Fruit fly (Drosophila melanogaster) Kc167 (cell line): Measurements from ENCODE around the gene Tsen34.

Source experiments
- Myc ChIP-seq: fragments of >200 bp; optimal IDR thresholded peaks from 2 replicates; lab custom pipeline; 2017; ENCODE audit warnings: missing external identifiers
- Sin3A ChIP-seq: fragments of >200 bp; optimal IDR thresholded peaks from 2 replicates; lab custom pipeline; 2018; ENCODE audit warnings: missing external identifiers
- h ChIP-seq: fragments of >200 bp; optimal IDR thresholded peaks from 3 replicates; lab custom pipeline; 2018; ENCODE audit warnings: missing external identifiers
- insv ChIP-seq: fragments of >200 bp; optimal IDR thresholded peaks from 3 replicates; lab custom pipeline; 2018; ENCODE audit warnings: missing external identifiers
- psq ChIP-seq: fragments of >200 bp; optimal IDR thresholded peaks from 2 replicates; lab custom pipeline; 2017; ENCODE audit warnings: missing external identifiers
- ttk ChIP-seq: sonication (Bioruptor generic); optimal IDR thresholded peaks from 2 replicates; lab custom pipeline; 2017; ENCODE audit warnings: missing external identifiers

Tsen34 gene

DNA sequence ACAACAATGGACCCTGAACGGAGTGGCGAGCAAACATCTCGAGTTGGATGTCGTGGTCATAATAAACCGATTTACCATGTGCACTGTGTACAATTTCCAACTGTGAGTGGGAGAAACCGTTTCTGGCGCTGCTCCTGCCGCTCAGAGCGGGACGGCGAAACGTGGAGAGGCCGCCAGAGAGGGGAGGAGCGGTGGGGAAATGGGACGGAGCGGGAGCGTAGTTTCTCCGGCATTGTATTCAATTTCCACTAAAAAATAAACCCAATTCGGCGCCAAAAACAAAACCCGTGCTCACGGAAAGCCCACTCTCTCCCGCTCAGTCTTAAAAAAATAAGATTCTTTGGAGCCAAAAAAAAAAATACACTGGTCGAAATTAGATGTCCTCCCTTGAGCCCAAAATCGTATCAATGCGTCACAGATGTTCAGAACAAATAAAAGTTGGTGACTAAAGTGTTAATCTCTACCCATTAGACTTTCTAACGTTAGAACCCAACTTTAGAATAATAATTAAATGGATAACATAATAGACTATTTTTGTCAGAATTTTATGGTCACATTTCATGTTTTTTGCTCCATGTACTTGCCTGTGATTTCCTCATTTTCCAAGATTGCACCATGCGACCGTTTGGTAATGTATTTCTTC is 1.5 kb downstream of the Tsen34 start:
- TF ChIP-seq Myc (lab: Kevin White, UChicago) (no peak), Sin3A (lab: Kevin White, UChicago) (no peak)

DNA sequence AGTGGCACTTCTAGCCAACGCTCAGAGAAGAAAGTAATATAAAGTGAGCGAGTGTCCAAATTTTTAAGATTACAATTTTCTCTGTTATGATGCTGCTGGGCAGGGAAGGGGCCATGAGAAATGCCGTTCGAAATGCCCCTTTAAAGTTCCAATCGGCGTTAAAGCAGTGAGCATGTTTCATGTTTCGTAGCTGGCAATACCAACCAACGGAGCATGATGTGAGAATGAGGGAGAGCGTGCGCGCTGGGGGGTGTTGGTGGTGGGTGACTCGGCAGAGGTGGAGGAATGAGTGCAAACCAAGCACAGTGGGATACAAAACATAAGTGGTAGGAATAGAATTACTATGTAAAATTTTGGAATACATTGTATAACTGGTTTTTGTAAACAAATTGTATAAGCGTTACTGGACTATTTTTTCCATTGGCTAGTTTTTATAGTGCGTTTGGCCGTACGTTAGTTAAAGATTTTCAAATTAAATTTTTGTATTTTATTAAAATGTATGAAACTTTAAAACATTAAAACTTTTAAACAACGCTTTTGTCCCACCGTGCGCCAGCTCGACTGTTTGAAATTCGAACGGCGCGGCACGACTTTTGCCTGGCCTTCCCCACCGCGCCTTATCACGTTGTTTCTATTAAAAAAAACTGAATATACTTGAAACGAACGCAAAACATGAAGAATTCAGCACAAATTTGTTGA is 2.4 kb downstream of the Tsen34 start:
- TF ChIP-seq h (lab: Kevin White, UChicago) (no peak), ttk (lab: Kevin White, UChicago) (no peak), insv (lab: Kevin White, UChicago) (no peak), psq (lab: Kevin White, UChicago) (no peak), Myc (lab: Kevin White, UChicago) (no peak), Sin3A (lab: Kevin White, UChicago) (no peak)

DNA sequence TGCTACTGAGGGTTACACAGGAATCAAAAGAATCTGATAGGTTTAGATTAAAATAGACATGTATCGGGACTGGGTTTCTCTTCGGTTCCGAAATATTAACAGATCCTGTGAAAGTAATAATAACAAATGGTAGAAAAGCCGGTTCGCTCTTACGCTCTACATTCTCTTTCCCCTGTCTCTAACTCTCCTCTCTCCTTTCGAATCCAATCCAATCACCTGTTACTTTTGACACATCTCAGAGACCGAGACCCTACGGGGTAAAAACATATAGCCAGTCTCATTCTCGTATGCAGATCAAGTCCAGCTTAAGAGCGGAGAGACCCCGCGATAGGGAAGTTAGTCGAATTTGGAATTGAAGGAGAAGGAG is 2.9 kb downstream of the Tsen34 start:
- TF ChIP-seq Sin3A (lab: Kevin White, UChicago) (no peak), psq (lab: Kevin White, UChicago) (no peak), h (lab: Kevin White, UChicago) (no peak), ttk (lab: Kevin White, UChicago) (no peak), Myc (lab: Kevin White, UChicago) (no peak), insv (lab: Kevin White, UChicago) (no peak)

DNA sequence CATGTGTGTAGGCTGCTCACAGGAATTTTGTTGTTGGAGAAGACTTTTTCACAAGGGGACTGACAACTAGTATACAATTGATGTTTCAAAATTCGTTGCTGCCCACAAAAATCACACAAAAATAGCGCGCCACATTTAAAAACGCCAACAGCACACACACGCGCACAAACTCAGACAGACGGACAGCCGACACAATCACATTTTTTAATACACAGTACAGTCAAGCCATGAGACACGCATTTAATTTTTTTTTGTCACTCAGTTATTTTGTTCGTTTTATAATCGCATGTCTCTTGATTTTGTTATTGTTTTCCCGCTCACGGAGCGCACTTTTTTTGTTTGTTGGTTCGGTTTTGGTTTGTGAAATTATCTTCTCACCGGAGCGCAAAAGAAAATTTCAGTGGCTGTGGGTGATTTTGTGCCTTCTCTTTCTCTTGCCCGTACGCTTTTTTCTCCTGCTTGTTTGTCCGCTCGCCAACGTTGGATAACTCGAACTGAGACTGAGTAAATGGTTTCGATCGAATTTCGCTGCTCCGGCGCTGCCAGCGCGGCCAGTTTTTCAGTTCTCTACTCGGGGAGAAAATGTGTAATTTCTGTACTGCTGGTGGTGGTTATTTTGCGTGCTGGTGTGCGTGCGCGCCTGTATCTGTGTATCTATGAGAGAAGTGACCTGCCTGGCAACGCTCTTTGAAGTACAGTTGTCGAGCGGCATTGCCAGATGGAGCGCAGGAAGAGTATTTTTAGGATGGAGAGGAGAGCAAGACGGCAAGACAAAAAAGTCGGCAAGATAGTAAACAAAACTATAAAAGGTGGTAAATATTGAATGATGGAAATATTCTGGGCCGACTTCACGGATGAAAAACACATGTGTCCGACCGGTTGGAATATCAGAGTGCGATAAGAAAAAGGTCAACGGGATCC is 3.9 kb downstream of the Tsen34 start, which contains the start of gene CG42507:
Gene CG42507, minus strand, starts transcription at position 499 of the 921 bp plus-strand sequence.
- TF ChIP-seq h (lab: Kevin White, UChicago), result no peak
- no peak for TF ChIP-seq ttk (lab: Kevin White, UChicago)
- no peak for TF ChIP-seq psq (lab: Kevin White, UChicago)
- TF ChIP-seq Myc (lab: Kevin White, UChicago), result no peak
- no peak for TF ChIP-seq insv (lab: Kevin White, UChicago)
- TF ChIP-seq Sin3A (lab: Kevin White, UChicago), result no peak

DNA sequence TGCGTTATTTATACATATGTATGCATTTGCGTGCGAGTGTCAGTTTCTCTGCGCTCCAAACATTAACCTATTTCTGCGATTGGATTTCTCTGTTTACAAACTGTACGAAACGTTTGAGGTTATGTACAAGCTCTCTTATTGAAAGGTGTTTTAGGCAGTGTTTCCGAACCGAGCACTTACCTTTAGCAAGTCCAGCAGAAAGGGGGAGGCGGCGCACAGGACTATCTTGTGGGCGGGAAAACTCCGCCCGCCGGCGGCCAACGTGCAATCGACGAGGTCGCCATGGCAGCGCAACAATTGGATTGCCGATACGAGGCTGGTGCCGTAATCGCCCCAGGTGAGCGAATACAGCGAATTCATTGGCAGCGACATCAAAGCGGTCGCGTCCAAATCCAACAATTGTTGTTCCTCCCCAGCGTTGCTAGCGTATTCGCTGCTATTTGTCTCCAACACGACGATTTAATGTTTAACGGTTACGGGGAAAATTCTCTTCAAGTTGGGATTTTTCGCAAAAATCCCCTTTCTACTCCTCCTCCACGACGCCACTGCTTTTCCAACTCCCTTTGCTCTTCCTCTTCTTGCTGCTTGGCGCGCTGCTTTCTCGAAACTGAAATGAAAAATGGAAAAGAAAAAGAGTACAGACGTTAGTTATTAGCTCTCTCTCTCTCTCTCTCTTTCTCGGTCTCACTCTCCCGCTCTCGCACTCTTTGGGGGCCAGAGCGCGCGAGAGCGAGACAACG is 4.8 kb downstream of the Tsen34 start:
- TF ChIP-seq psq (lab: Kevin White, UChicago) (no peak), insv (lab: Kevin White, UChicago) (no peak), ttk (lab: Kevin White, UChicago) (no peak), Myc (lab: Kevin White, UChicago) (no peak), h (lab: Kevin White, UChicago) (no peak), Sin3A (lab: Kevin White, UChicago) (no peak)

DNA sequence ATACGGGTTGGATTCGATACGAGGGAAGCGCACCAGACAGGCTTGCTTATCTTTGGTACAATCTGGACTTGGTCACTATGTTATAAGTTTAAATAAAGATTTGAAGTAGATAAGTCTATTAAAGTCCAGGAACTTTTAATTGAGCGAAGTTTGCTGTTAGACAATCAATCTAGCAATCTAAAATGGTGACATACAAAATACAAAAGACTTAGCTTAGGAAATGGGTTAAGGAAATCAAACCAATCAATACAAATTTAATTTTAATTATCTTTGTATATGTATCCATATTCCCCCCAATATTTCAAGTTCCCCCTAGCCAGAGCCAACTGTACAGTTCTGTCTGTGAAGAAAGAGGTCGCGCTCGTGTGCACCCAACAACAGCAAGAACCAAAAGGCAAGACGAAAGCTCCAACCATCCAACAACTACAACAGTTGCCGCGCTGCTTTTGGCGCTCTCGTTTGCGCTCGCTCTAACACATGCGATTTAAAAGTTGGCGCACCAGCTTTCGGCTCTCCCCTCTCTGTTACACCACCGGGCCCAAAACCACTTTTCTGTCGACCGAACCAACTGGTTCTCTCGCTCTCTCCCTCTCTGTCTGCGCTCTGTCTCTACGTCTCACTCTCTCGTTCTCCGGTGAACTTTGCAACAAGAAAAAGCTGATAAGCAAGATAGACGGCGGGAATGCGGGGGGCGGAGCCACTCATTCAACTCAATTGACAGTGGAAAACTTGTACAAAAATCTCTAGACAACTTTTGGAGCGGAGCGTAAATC is 5.5 kb downstream of the Tsen34 start:
- TF ChIP-seq Sin3A (lab: Kevin White, UChicago) (no peak), Myc (lab: Kevin White, UChicago) (no peak), ttk (lab: Kevin White, UChicago) (no peak), h (lab: Kevin White, UChicago) (no peak), insv (lab: Kevin White, UChicago) (no peak), psq (lab: Kevin White, UChicago) (no peak)

DNA sequence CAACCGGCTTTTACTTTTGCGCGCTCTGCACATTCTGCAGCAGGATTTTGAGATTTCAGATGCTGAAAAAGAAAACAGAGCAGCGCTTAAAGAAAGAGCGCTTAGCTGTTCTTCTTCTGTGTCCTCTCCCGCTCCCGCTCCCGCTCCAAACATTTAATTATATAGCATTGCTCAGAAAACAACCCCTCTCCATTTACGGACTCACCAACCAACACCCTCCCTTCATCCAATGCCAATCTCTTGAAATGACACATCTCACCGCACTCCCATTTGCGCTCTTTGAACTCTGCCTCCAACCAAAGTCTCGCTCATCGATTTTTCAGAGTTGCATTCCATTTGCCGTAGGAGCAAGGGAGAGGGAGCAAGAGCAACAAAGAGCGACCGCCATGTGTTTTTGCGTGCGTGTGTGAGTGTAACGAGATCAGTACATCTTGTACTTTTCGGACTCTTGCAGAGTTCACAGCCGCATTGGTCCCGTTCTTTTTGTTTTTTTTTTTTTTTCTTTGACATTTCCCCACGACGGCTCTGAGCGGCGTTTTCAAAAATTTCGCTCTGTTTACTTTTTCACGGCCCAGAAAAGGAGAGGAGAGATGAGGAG is 6.5 kb downstream of the Tsen34 start:
- no peak for TF ChIP-seq insv (lab: Kevin White, UChicago)
- TF ChIP-seq h (lab: Kevin White, UChicago), result no peak
- TF ChIP-seq psq (lab: Kevin White, UChicago), result no peak
- TF ChIP-seq ttk (lab: Kevin White, UChicago), result no peak

DNA sequence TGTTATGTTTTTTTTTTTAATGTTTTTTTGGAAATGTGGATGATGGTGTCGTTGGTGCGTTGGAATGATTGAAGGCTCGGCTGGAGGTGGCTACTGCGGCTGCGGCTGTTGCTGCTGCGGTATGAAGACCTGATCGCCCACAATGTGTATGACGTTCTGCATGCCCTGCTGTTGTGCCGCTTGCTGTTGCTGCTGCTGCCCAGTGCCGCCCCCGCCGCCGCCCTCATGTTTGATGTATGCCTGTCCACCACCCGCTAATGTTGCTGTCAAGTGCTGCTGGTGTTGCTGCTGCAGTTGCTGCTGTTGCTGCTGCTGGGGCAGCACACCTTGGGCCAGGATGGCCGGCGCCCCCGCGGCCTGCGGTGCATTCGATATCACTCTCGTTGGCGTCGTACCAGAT is 8.8 kb downstream of the Tsen34 start:
- TF ChIP-seq ttk (lab: Kevin White, UChicago), result no peak
- TF ChIP-seq insv (lab: Kevin White, UChicago), result no peak
- TF ChIP-seq psq (lab: Kevin White, UChicago), result no peak
- TF ChIP-seq Myc (lab: Kevin White, UChicago), result no peak
- TF ChIP-seq Sin3A (lab: Kevin White, UChicago), result no peak

DNA sequence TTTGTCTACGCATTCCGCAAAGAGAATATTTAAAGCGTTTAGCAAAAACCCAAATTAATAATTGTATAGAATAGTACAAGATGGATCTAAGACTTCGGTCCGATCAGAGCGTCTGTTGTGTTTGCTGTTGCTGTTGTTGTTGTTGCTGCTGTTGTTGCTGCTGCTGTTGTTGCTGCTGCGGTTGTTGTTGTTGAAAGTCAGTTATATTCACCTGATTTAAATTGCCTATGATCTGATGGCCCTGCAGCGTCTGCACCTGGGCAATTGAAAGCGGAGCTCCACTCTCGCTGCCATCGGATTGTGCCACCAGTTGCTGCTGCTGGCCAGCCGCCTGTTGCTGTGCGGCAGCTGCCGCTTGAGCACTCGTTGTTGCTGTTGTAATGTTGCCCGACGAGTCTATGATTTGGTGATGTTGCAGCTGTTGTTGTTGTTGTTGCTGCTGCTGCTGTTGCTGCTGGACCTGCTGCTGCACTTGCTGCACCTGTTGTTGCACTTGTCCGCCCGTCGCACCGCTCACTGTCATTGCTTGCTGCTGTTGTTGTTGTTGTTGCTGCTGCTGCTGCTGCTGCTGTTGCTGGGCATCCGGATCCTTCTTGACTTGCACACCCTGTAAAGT is 10.5 kb downstream of the Tsen34 start:
- TF ChIP-seq ttk (lab: Kevin White, UChicago) (no peak), Sin3A (lab: Kevin White, UChicago) (no peak), insv (lab: Kevin White, UChicago) (no peak), Myc (lab: Kevin White, UChicago) (no peak), psq (lab: Kevin White, UChicago) (no peak), h (lab: Kevin White, UChicago) (no peak)
